Fruit fly (Drosophila melanogaster): Measurements from ENCODE around the gene CG9312.

The CG9312 gene

dm6 chr3R:13771195-13771594 lies 5.6 kb downstream of the CG9312 start, which contains the start of gene CG9297:
Gene CG9297, plus strand, starts transcription at chr3R:13771495.
- no peak for TF ChIP-seq CG8478 (optimal IDR thresholded peaks at IDR 0.05)
- TF ChIP-seq CTCF (optimal IDR thresholded peaks at IDR 0.05) = no peak

- TF ChIP-seq CTCF (optimal IDR thresholded peaks at IDR 0.05) (no peak), CG8478 (optimal IDR thresholded peaks at IDR 0.05) (no peak)
Observed at dm6 chr3R:13773350-13773749, 7.8 kb downstream of the CG9312 start.

- TF ChIP-seq CG8478 (optimal IDR thresholded peaks at IDR 0.05) (no peak), CTCF (optimal IDR thresholded peaks at IDR 0.05) (no peak)
Observed at dm6 chr3R:13779241-13779683, 13.7 kb downstream of the CG9312 start, which contains the start of the genes CG42375 and CG9288. Gene CG42375, plus strand, starts transcription at chr3R:13779624. Gene CG9288, plus strand, starts transcription at chr3R:13779624.

- TF ChIP-seq CG8478 (optimal IDR thresholded peaks at IDR 0.05) = no peak
- TF ChIP-seq CTCF (optimal IDR thresholded peaks at IDR 0.05) = no peak
Observed at dm6 chr3R:13780769-13781168, 15.2 kb downstream of the CG9312 start, which contains the start of gene CG9286. Gene CG9286, plus strand, starts transcription at chr3R:13780964.

dm6 chr3R:13782035-13782434 lies 16.5 kb downstream of the CG9312 start, which contains the start of gene Dip-B:
Gene Dip-B, plus strand, starts transcription at chr3R:13782288.
- no peak for TF ChIP-seq CG8478 (optimal IDR thresholded peaks at IDR 0.05)
- TF ChIP-seq CTCF (optimal IDR thresholded peaks at IDR 0.05) = no peak

dm6 chr3R:13782578-13782977 lies 17.0 kb downstream of the CG9312 start:
- TF ChIP-seq CG8478 (optimal IDR thresholded peaks at IDR 0.05) (no peak), CTCF (optimal IDR thresholded peaks at IDR 0.05) (no peak)

- TF ChIP-seq CTCF (optimal IDR thresholded peaks at IDR 0.05) (no peak), CG8478 (optimal IDR thresholded peaks at IDR 0.05) (no peak)
Observed at dm6 chr3R:13783397-13783796, 17.8 kb downstream of the CG9312 start.

dm6 chr3R:13785895-13786294 lies 20.3 kb downstream of the CG9312 start:
- TF ChIP-seq CTCF (optimal IDR thresholded peaks at IDR 0.05) (no peak), CG8478 (optimal IDR thresholded peaks at IDR 0.05) (no peak)

dm6 chr3R:13788224-13788623 lies 22.7 kb downstream of the CG9312 start:
- TF ChIP-seq CG8478 (optimal IDR thresholded peaks at IDR 0.05) = no peak
- TF ChIP-seq CTCF (optimal IDR thresholded peaks at IDR 0.05) = no peak

dm6 chr3R:13788672-13789071 lies 23.1 kb downstream of the CG9312 start:
- TF ChIP-seq CG8478 (optimal IDR thresholded peaks at IDR 0.05) = no peak
- no peak for TF ChIP-seq CTCF (optimal IDR thresholded peaks at IDR 0.05)

dm6 chr3R:13789617-13790277 lies 24.2 kb downstream of the CG9312 start:
- TF ChIP-seq CTCF (optimal IDR thresholded peaks at IDR 0.05) (no peak), CG8478 (optimal IDR thresholded peaks at IDR 0.05) (no peak)

dm6 chr3R:13790820-13791219 lies 25.3 kb downstream of the CG9312 start:
- TF ChIP-seq CTCF (optimal IDR thresholded peaks at IDR 0.05) = no peak

dm6 chr3R:13793105-13793978 lies 27.8 kb downstream of the CG9312 start:
- no peak for TF ChIP-seq CG8478 (optimal IDR thresholded peaks at IDR 0.05)
- no peak for TF ChIP-seq CTCF (optimal IDR thresholded peaks at IDR 0.05)

- TF ChIP-seq CG8478 (optimal IDR thresholded peaks at IDR 0.05) (no peak), CTCF (optimal IDR thresholded peaks at IDR 0.05) (no peak)
Observed at dm6 chr3R:13793979-13794665, 28.6 kb downstream of the CG9312 start.

dm6 chr3R:13794666-13795055 lies 29.1 kb downstream of the CG9312 start:
- TF ChIP-seq CG8478 (optimal IDR thresholded peaks at IDR 0.05) (no peak), CTCF (optimal IDR thresholded peaks at IDR 0.05) (no peak)

Data from S2 (cell line).